Fruit fly (Drosophila melanogaster): ENCODE data around the gene Neurochondrin.
A peak's percentile ranks its signal among the peaks of the same experiment; 100 is the strongest.

Neurochondrin gene

DNA sequence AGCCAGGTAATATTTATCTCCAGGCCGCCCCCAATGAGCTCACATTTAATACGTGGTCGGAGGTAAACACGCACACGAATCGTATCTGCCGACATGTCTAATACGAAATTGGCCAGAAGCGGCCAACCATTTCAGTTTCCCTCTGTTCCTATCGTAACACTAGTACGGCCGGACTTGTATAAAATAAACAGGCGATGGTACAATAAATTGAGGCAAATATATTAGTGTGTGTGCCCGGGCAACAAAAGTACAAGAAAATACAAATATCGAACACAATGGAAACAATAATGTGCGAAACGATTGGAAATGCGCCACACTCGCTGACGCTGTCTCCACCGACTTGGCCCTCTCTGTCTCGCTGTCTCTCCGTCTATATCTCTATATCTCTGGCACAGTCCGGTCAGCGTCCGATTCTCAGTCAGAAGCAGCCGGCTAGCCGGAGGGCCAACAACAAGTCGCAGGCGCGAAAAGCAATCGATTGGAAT lies 9.7 kb downstream of the Neurochondrin start, which contains the start of gene CG15186:
Gene CG15186 (plus strand): TSS at position 435 of the 485 bp plus-strand sequence.
- no peak for TF ChIP-seq Ets98B (GFP tag; IDR thresholded peaks at IDR 0.05)

DNA sequence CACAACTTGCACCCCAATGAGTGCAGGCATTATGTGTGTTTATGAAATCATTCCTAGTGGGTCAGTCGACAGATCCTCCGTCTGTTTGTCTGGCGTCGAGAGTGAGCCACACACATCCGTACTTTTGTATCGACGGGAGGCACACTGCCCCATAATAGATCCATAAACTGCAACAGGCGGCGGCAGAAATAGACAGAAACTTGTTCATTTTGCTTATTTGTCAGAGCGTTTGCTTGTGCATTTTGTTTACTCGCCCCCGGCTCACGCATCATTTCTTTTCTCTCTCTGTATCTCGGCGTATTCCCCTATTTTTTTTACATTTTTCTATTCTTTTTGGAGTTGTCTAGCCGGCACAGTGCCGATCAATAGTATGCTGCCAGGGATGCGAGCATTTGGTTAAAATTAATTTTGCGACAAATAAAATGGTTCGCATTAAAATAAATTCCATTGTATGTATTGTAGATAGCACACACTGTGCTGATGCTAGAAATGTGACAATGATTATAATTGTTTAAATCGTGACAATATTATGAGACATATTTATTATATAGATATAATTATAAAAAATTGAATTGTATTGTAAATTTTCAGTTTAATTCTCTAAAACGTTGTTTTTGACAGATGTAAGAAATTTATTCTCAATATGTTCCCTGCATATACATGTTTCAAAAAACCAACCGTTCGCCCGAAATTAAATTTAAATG lies 13.7 kb downstream of the Neurochondrin start:
- TF ChIP-seq D1 (tag; optimal IDR thresholded peaks at IDR 0.05), result no peak
- TF ChIP-seq CG32121 (GFP tag; IDR thresholded peaks at IDR 0.05), result peak; percentile 66; the same call in 1 of the 2 replicates
- peak; percentile 19; the same call in 1 of the 3 replicates for TF ChIP-seq fd96Ca (GFP tag; IDR thresholded peaks at IDR 0.05)

DNA sequence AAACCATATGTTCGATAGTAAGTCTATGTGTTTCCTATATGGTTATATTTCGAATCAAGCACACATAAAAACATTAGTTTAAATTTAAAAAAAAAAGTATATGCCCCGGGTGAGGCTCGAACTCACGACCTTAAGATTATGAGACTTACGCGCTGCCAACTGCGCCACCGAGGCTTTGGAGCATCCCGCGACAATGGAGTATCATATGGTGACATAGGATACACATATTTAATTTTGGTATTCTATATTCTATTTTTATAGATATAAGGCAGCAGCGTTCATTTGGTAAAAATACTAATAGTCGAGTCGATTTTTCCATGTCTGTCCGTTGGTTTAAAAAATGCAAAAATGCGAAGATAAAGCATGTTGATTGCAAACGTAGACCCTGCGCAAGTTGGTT lies 27.7 kb downstream of the Neurochondrin start:
- no peak for TF ChIP-seq gl (tag; optimal IDR thresholded peaks at IDR 0.05)
- TF ChIP-seq CG8159 (tag; optimal IDR thresholded peaks at IDR 0.05), result no peak
- TF ChIP-seq CG15710 (tag; optimal IDR thresholded peaks at IDR 0.05), result no peak
- TF ChIP-seq CG4496 (GFP tag; IDR thresholded peaks at IDR 0.05), result no peak
- TF ChIP-seq Ets98B (GFP tag; IDR thresholded peaks at IDR 0.05), result no peak
- TF ChIP-seq Pif1B (GFP tag; optimal IDR thresholded peaks at IDR 0.05), result no peak
- TF ChIP-seq rn (GFP tag; IDR thresholded peaks at IDR 0.05), result no peak
- TF ChIP-seq CG13204 (GFP tag; optimal IDR thresholded peaks at IDR 0.05), result no peak

DNA sequence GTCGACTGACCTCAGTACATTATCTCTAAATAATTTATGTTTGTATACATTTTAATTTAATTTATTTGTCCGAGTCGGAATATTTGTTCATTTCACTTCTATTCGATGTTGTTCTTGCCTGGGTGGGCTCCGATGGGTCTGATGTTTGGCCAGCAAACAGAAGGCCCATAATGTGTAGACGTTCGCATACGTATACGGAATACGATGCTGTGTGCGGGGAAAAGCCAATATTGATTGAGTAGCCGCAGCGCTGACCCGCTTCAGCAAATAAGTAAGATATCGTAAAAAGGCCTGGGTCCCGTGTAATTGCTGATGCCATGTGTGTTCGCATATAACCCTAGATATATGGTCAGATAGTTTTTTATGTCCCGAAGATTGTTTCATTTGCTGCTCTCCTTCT lies 36.2 kb downstream of the Neurochondrin start:
- TF ChIP-seq rn (GFP tag; IDR thresholded peaks at IDR 0.05) (no peak), CG15710 (tag; optimal IDR thresholded peaks at IDR 0.05) (no peak), CG12605 (GFP tag; IDR thresholded peaks at IDR 0.05) (no peak), Pif1A (GFP tag; optimal IDR thresholded peaks at IDR 0.05) (no peak), fd96Ca (GFP tag; IDR thresholded peaks at IDR 0.05) (no peak), CG4496 (GFP tag; IDR thresholded peaks at IDR 0.05) (no peak), D1 (tag; optimal IDR thresholded peaks at IDR 0.05) (no peak), CG9948 (tag; optimal IDR thresholded peaks at IDR 0.05) (no peak), CG17806 (tag; optimal IDR thresholded peaks at IDR 0.05) (no peak), Snoo (tag; optimal IDR thresholded peaks at IDR 0.05) (no peak), CG32121 (GFP tag; IDR thresholded peaks at IDR 0.05) (no peak), CG8301 (tag; optimal IDR thresholded peaks at IDR 0.05) (no peak), Pif1B (GFP tag; optimal IDR thresholded peaks at IDR 0.05) (no peak)

Data from whole organism, pupa.